Fruit fly (Drosophila melanogaster) whole organism, embryonic: ENCODE data around the gene dpy.

Source experiments
- Asciz ChIP-seq: fragments of 200-800 bp; sonication (Bioruptor generic); optimal IDR thresholded peaks from 2 replicates; lab custom pipeline; 2017; ENCODE audit warnings: missing biosample characterization, mild to moderate bottlenecking, missing genetic modification characterization, missing genetic modification reagents
- B-H2 ChIP-seq: fragments of 200-800 bp; sonication (Bioruptor generic); optimal IDR thresholded peaks from 2 replicates; lab custom pipeline; 2018; ENCODE audit warnings: missing biosample characterization, mild to moderate bottlenecking, missing genetic modification characterization
- BtbVII ChIP-seq: fragments of 200-800 bp; sonication (Bioruptor generic); optimal IDR thresholded peaks from 3 replicates; lab custom pipeline; 2017; ENCODE audit warnings: missing biosample characterization, mild to moderate bottlenecking, missing genetic modification characterization
- CG10431 ChIP-seq: fragments of 200-800 bp; sonication (Bioruptor generic); optimal IDR thresholded peaks from 3 replicates; lab custom pipeline; 2018; ENCODE audit warnings: missing biosample characterization, mild to moderate bottlenecking, missing genetic modification characterization
- CG11085 ChIP-seq: fragments of 200-800 bp; sonication (Bioruptor generic); IDR thresholded peaks from 2 replicates; pipeline ENCODE4 v1.3.6; 2022; ENCODE audit warnings: missing biosample characterization, missing genetic modification characterization
- CG1233 ChIP-seq: fragments of 200-800 bp; sonication (Bioruptor generic); optimal IDR thresholded peaks from 4 replicates; lab custom pipeline; 2018; ENCODE audit warnings: missing biosample characterization, mild to moderate bottlenecking, missing genetic modification characterization
- CG13287 ChIP-seq: fragments of 200-800 bp; sonication (Bioruptor generic); IDR thresholded peaks from 2 replicates; pipeline ENCODE4 v1.3.6; 2022; ENCODE audit warnings: missing biosample characterization, missing genetic modification characterization; ENCODE audit not compliant: partially characterized antibody
- CG13296 ChIP-seq: fragments of 200-800 bp; sonication (Bioruptor generic); optimal IDR thresholded peaks from 3 replicates; lab custom pipeline; 2018; ENCODE audit warnings: missing biosample characterization, mild to moderate bottlenecking, missing genetic modification characterization
- CG14860 ChIP-seq: fragments of 200-800 bp; sonication (Bioruptor generic); IDR thresholded peaks from 3 replicates; pipeline ENCODE4 v1.3.6; 2022; ENCODE audit warnings: missing biosample characterization, missing genetic modification characterization; ENCODE audit not compliant: partially characterized antibody
- CG17186 ChIP-seq: fragments of 200-800 bp; sonication (Bioruptor generic); optimal IDR thresholded peaks from 3 replicates; lab custom pipeline; 2017; ENCODE audit warnings: missing biosample characterization, missing genetic modification reagents, missing genetic modification characterization
- CG17359 ChIP-seq: fragments of 200-800 bp; sonication (Bioruptor generic); optimal IDR thresholded peaks from 3 replicates; lab custom pipeline; 2018; ENCODE audit warnings: missing biosample characterization, mild to moderate bottlenecking, missing genetic modification characterization, moderate library complexity
- CG17385 ChIP-seq: fragments of 200-800 bp; sonication (Bioruptor generic); optimal IDR thresholded peaks from 3 replicates; lab custom pipeline; 2018; ENCODE audit warnings: missing biosample characterization, mild to moderate bottlenecking, missing genetic modification characterization
- CG17829 ChIP-seq: fragments of 200-800 bp; optimal IDR thresholded peaks from 2 replicates; lab custom pipeline; 2019; ENCODE audit warnings: missing biosample characterization, mild to moderate bottlenecking, missing genetic modification characterization, moderate library complexity
- CG2116 ChIP-seq: fragments of 200-800 bp; sonication (Bioruptor generic); optimal IDR thresholded peaks from 3 replicates; lab custom pipeline; 2018; ENCODE audit warnings: missing biosample characterization, mild to moderate bottlenecking, missing genetic modification characterization
- CG2120 ChIP-seq: fragments of 200-800 bp; sonication (Bioruptor generic); optimal IDR thresholded peaks from 3 replicates; lab custom pipeline; 2016; ENCODE audit warnings: missing biosample characterization, missing genetic modification characterization
- CG30020 ChIP-seq: fragments of 200-800 bp; optimal IDR thresholded peaks from 2 replicates; lab custom pipeline; 2019; ENCODE audit warnings: missing biosample characterization, mild to moderate bottlenecking, missing genetic modification characterization, moderate library complexity
- CG3726 ChIP-seq: fragments of 200-800 bp; sonication (Bioruptor generic); IDR thresholded peaks from 3 replicates; pipeline ENCODE4, ENCODE4 v1.3.6; 2022; ENCODE audit warnings: missing biosample characterization, missing genetic modification characterization
- CG4282 ChIP-seq: fragments of 200-800 bp; sonication (Bioruptor generic); optimal IDR thresholded peaks from 2 replicates; lab custom pipeline; 2016; ENCODE audit warnings: missing biosample characterization, missing genetic modification characterization
- CG6254 ChIP-seq: fragments of 200-800 bp; sonication (Bioruptor generic); optimal IDR thresholded peaks from 3 replicates; lab custom pipeline; 2017; ENCODE audit warnings: mild to moderate bottlenecking, missing biosample characterization, missing genetic modification reagents, missing genetic modification characterization
- CG7963 ChIP-seq: fragments of 200-800 bp; sonication (Bioruptor generic); IDR thresholded peaks from 3 replicates; pipeline ENCODE4 v1.3.6; 2022; ENCODE audit warnings: missing biosample characterization, missing genetic modification characterization; ENCODE audit not compliant: partially characterized antibody
- Chrac-16 ChIP-seq: fragments of 200-800 bp; sonication (Bioruptor generic); optimal IDR thresholded peaks from 3 replicates; lab custom pipeline; 2016; ENCODE audit warnings: missing biosample characterization, missing genetic modification characterization
- Doc2 ChIP-seq: fragments of 200-800 bp; sonication (Bioruptor generic); IDR thresholded peaks from 2 replicates; pipeline ENCODE4 v1.3.6; 2022; ENCODE audit warnings: missing biosample characterization, missing genetic modification characterization
- Doc3 ChIP-seq: fragments of 200-800 bp; sonication (Bioruptor generic); IDR thresholded peaks from 3 replicates; pipeline ENCODE4 v1.3.6; 2022; ENCODE audit warnings: missing biosample characterization, missing genetic modification characterization; ENCODE audit not compliant: partially characterized antibody
- Dp ChIP-seq: fragments of 200-800 bp; sonication (Bioruptor generic); optimal IDR thresholded peaks from 2 replicates; lab custom pipeline; 2018; ENCODE audit warnings: missing biosample characterization, mild to moderate bottlenecking, missing genetic modification characterization, moderate library complexity
- E2f2 ChIP-seq: fragments of 200-800 bp; sonication (Bioruptor generic); IDR thresholded peaks from 2 replicates; pipeline ENCODE4 v1.3.6; 2022; ENCODE audit warnings: missing biosample characterization, missing genetic modification characterization
- Gsc ChIP-seq: fragments of 200-800 bp; sonication (Bioruptor generic); IDR thresholded peaks from 2 replicates; pipeline ENCODE4 v1.3.6; 2022; ENCODE audit warnings: missing biosample characterization, missing genetic modification characterization
- H15 ChIP-seq: fragments of 200-800 bp; sonication (Bioruptor generic); IDR thresholded peaks from 3 replicates; pipeline ENCODE4 v1.3.6; 2022; ENCODE audit warnings: missing biosample characterization, missing genetic modification characterization
- HLH4C ChIP-seq: fragments of 200-800 bp; sonication (Bioruptor generic); IDR thresholded peaks from 3 replicates; pipeline ENCODE4 v1.3.6; 2022; ENCODE audit warnings: missing biosample characterization, missing genetic modification characterization; ENCODE audit not compliant: partially characterized antibody
- MBD-R2 ChIP-seq: fragments of 200-800 bp; sonication (Bioruptor generic); IDR thresholded peaks from 2 replicates; pipeline ENCODE4 v1.3.6; 2022; ENCODE audit warnings: missing biosample characterization, missing genetic modification characterization
- Sin3A ChIP-seq: fragments of >200 bp; optimal IDR thresholded peaks from 2 replicates; lab custom pipeline; 2018
- Sry-δ ChIP-seq: fragments of 200-800 bp; sonication (Bioruptor generic); optimal IDR thresholded peaks from 2 replicates; lab custom pipeline; 2016; ENCODE audit warnings: missing biosample characterization, missing genetic modification characterization
- ato ChIP-seq: fragments of 200-800 bp; sonication (Bioruptor generic); IDR thresholded peaks from 2 replicates; pipeline ENCODE4 v1.3.6; 2022; ENCODE audit warnings: missing biosample characterization, missing genetic modification characterization; ENCODE audit not compliant: partially characterized antibody
- bbx ChIP-seq: fragments of 200-800 bp; sonication (Bioruptor generic); IDR thresholded peaks from 2 replicates; pipeline ENCODE4 v1.3.6; 2022; ENCODE audit warnings: missing biosample characterization, missing genetic modification characterization; ENCODE audit not compliant: partially characterized antibody
- chm ChIP-seq: fragments of 200-800 bp; sonication (Bioruptor generic); IDR thresholded peaks from 2 replicates; pipeline ENCODE4 v1.3.6; 2022; ENCODE audit warnings: missing biosample characterization, missing genetic modification characterization
- crp ChIP-seq, 2 experiments: fragments of 200-800 bp; sonication (Bioruptor generic); optimal IDR thresholded peaks; 2 replicates in 1 of 2; 3 replicates in 1 of 2; lab custom pipeline; 2017; ENCODE audit warnings: missing biosample characterization in 2 of 2, missing genetic modification characterization in 2 of 2, mild to moderate bottlenecking in 1 of 2, moderate library complexity in 1 of 2
- danr ChIP-seq: fragments of 200-800 bp; sonication (Bioruptor generic); IDR thresholded peaks from 2 replicates; pipeline ENCODE4 v1.3.6; 2022; ENCODE audit warnings: missing biosample characterization, missing genetic modification characterization
- dm ChIP-seq: fragments of 200-800 bp; sonication (Bioruptor generic); optimal IDR thresholded peaks from 3 replicates; lab custom pipeline; 2016; ENCODE audit warnings: missing biosample characterization, missing genetic modification characterization
- eve ChIP-seq, 2 experiments: fragments of >200 bp; optimal IDR thresholded peaks; 2 replicates each; lab custom pipeline; 2017; ENCODE audit warnings: missing biosample characterization in 2 of 2, missing genetic modification characterization in 2 of 2
- fd3F ChIP-seq: fragments of 200-800 bp; sonication (Bioruptor generic); optimal IDR thresholded peaks from 2 replicates; lab custom pipeline; 2018; ENCODE audit warnings: missing biosample characterization, mild to moderate bottlenecking, missing genetic modification characterization, moderate library complexity
- hbn ChIP-seq: fragments of 200-800 bp; sonication (Bioruptor generic); IDR thresholded peaks from 2 replicates; pipeline ENCODE4 v1.3.6; 2022; ENCODE audit warnings: missing biosample characterization, missing genetic modification characterization; ENCODE audit not compliant: partially characterized antibody
- inv ChIP-seq: fragments of 200-800 bp; sonication (Bioruptor generic); IDR thresholded peaks from 2 replicates; pipeline ENCODE4 v1.3.6; 2022; ENCODE audit warnings: missing biosample characterization, missing genetic modification characterization; ENCODE audit not compliant: partially characterized antibody
- nau ChIP-seq: fragments of 200-800 bp; sonication (Bioruptor generic); optimal IDR thresholded peaks from 3 replicates; lab custom pipeline; 2017; ENCODE audit warnings: missing biosample characterization, mild to moderate bottlenecking, missing genetic modification characterization, missing genetic modification reagents
- nerfin-2 ChIP-seq: fragments of 200-800 bp; sonication (Bioruptor generic); IDR thresholded peaks from 2 replicates; pipeline ENCODE4 v1.3.6; 2022; ENCODE audit warnings: missing biosample characterization, missing genetic modification characterization; ENCODE audit not compliant: partially characterized antibody
- onecut ChIP-seq: fragments of 200-800 bp; sonication (Bioruptor generic); IDR thresholded peaks from 2 replicates; pipeline ENCODE4 v1.3.6; 2022; ENCODE audit warnings: missing biosample characterization, missing genetic modification characterization
- pfk ChIP-seq: fragments of 200-800 bp; sonication (Bioruptor generic); optimal IDR thresholded peaks from 2 replicates; lab custom pipeline; 2018; ENCODE audit warnings: missing biosample characterization, mild to moderate bottlenecking, missing genetic modification characterization, moderate library complexity
- pzg ChIP-seq: fragments of 200-800 bp; sonication (Bioruptor generic); optimal IDR thresholded peaks from 3 replicates; lab custom pipeline; 2018; ENCODE audit warnings: missing biosample characterization, mild to moderate bottlenecking, missing genetic modification characterization, moderate library complexity
- tna ChIP-seq: fragments of 200-800 bp; sonication (Bioruptor generic); IDR thresholded peaks from 2 replicates; pipeline ENCODE4 v1.3.6; 2022; ENCODE audit warnings: missing biosample characterization, missing genetic modification characterization; ENCODE audit not compliant: partially characterized antibody
- trem ChIP-seq: fragments of 200-800 bp; optimal IDR thresholded peaks from 3 replicates; lab custom pipeline; 2019; ENCODE audit warnings: missing biosample characterization, mild to moderate bottlenecking, missing genetic modification characterization, moderate library complexity
- unc-4 ChIP-seq: fragments of 200-800 bp; sonication (Bioruptor generic); IDR thresholded peaks from 2 replicates; pipeline ENCODE4 v1.3.6; 2022; ENCODE audit warnings: missing biosample characterization, missing genetic modification characterization; ENCODE audit not compliant: partially characterized antibody

Gene dpy

dm6 chr2L:4463323-4463722, 150.8 kb downstream of the dpy start, which contains the start of the genes CG15443 and Paris (continued):
- TF ChIP-seq hbn (GFP tag; lab: Robert Waterston, UW) (peak; percentile 48; the same call in 1 of the 2 replicates), CG14860 (GFP tag; lab: Robert Waterston, UW) (peak; percentile 95), HLH4C (GFP tag; lab: Robert Waterston, UW) (peak; percentile 90), nerfin-2 (GFP tag; lab: Robert Waterston, UW) (peak; percentile 90), Doc2 (GFP tag; lab: Robert Waterston, UW) (no peak), CG2116 (GFP tag; lab: Kevin White, UChicago) (peak; percentile 55), Gsc (no peak), CG17829 (tag; lab: Kevin White, UChicago) (peak; percentile 19), nau (peak; percentile 24), chm (GFP tag; lab: Robert Waterston, UW) (no peak), pzg (GFP tag; lab: Kevin White, UChicago) (peak; percentile 61), fd3F (GFP tag; lab: Kevin White, UChicago) (no peak), CG7963 (peak; percentile 90), CG13296 (GFP tag; lab: Kevin White, UChicago) (peak; percentile 60), CG1233 (GFP tag; lab: Kevin White, UChicago) (peak; percentile 9), Dp (GFP tag; lab: Kevin White, UChicago) (peak; percentile 77), E2f2 (peak; percentile 86), tna (GFP tag; lab: Robert Waterston, UW) (peak; percentile 100), Sry-δ (GFP tag; lab: Kevin White, UChicago) (peak; percentile 46), CG17385 (GFP tag; lab: Kevin White, UChicago) (peak; percentile 14), CG30020 (peak; percentile 77), Chrac-16 (GFP tag; lab: Kevin White, UChicago) (peak; percentile 16), crp (GFP tag; optimal IDR thresholded peaks at IDR 0.05; lab: Kevin White, UChicago) (peak in 1 of 2 experiments; percentile 85), eve (GFP tag; optimal IDR thresholded peaks at IDR 0.05; lab: Kevin White, UChicago) (no peak), ato (GFP tag; lab: Robert Waterston, UW) (peak; percentile 87), Asciz (GFP tag; lab: Kevin White, UChicago) (no peak), Sin3A (lab: Kevin White, UChicago) (no peak), CG3726 (GFP tag; lab: Robert Waterston, UW) (no peak), onecut (GFP tag; lab: Robert Waterston, UW) (0 out of 2 replicates have a peak, but pooled peaks have one; percentile 31), CG11085 (GFP tag; lab: Robert Waterston, UW) (no peak), Doc3 (peak; percentile 40; the same call in 1 of the 3 replicates), CG17359 (tag; lab: Kevin White, UChicago) (peak; percentile 28), CG17186 (GFP tag; lab: Kevin White, UChicago) (peak; percentile 61), pfk (GFP tag; lab: Kevin White, UChicago) (peak; percentile 36), unc-4 (GFP tag; lab: Robert Waterston, UW) (peak; percentile 69), danr (GFP tag; lab: Robert Waterston, UW) (no peak), CG13287 (peak; percentile 85), CG4282 (GFP tag; lab: Kevin White, UChicago) (no peak), CG6254 (GFP tag; lab: Kevin White, UChicago) (peak; percentile 100), BtbVII (GFP tag; lab: Kevin White, UChicago) (peak; percentile 17), inv (GFP tag; lab: Robert Waterston, UW) (peak; percentile 73), bbx (GFP tag; lab: Robert Waterston, UW) (peak; percentile 87), dm (GFP tag; lab: Kevin White, UChicago) (peak; percentile 35), CG10431 (peak; percentile 3), B-H2 (GFP tag; lab: Kevin White, UChicago) (peak; percentile 36), CG2120 (GFP tag; lab: Kevin White, UChicago) (peak; percentile 22), H15 (GFP tag; lab: Robert Waterston, UW) (0 out of 3 replicates have a peak, but pooled peaks have one; percentile 21), MBD-R2 (GFP tag; lab: Robert Waterston, UW) (peak; percentile 69), trem (tag; lab: Kevin White, UChicago) (peak; percentile 55)
